Worm (Caenorhabditis elegans) whole organism, L4 larva: ENCODE results near the gene ZK154.6.

Experiments used
- F10B5.3 ChIP-seq: sonication (generic microtip); optimal IDR thresholded peaks from 2 replicates; lab custom pipeline; 2016; ENCODE audit warnings: mild to moderate bottlenecking, missing genetic modification characterization, missing compliant biosample characterization
- F37D6.2 ChIP-seq: sonication (generic microtip); optimal IDR thresholded peaks from 2 replicates; lab custom pipeline; 2016; ENCODE audit warnings: mild to moderate bottlenecking, missing genetic modification characterization, missing compliant biosample characterization
- T26A8.4 ChIP-seq: fragments of 200-800 bp; sonication (Bioruptor generic); IDR thresholded peaks from 2 replicates; pipeline ENCODE4 v1.3.6; 2022; ENCODE audit warnings: missing genetic modification characterization, missing compliant biosample characterization
- Y105C5A.15 ChIP-seq: fragments of 200-800 bp; sonication (Bioruptor generic); IDR thresholded peaks from 2 replicates; pipeline ENCODE4 v1.3.6; 2022; ENCODE audit warnings: missing genetic modification characterization, missing compliant biosample characterization
- ceh-20 ChIP-seq: fragments of 200-800 bp; sonication (Bioruptor generic); IDR thresholded peaks from 2 replicates; pipeline ENCODE4 v1.3.6; 2022; ENCODE audit warnings: missing genetic modification reagents, missing genetic modification characterization, missing compliant biosample characterization
- ceh-62 ChIP-seq: sonication (generic microtip); optimal IDR thresholded peaks from 2 replicates; lab custom pipeline; 2017; ENCODE audit warnings: missing biosample characterization, missing genetic modification characterization
- ctbp-1 ChIP-seq: fragments of 200-800 bp; sonication (Bioruptor generic); IDR thresholded peaks from 2 replicates; pipeline ENCODE4 v1.3.6; 2022; ENCODE audit warnings: missing genetic modification reagents, missing genetic modification characterization, missing compliant biosample characterization
- daf-16 ChIP-seq, 3 experiments: sonication (generic microtip); optimal IDR thresholded peaks; 2 replicates each; lab custom pipeline; 2016 to 2017; ENCODE audit warnings: missing genetic modification characterization in 3 of 3, missing genetic modification reagents in 3 of 3, mild to moderate bottlenecking in 2 of 3, missing compliant biosample characterization in 2 of 3, missing biosample characterization in 1 of 3, moderate library complexity in 1 of 3
- dmd-6 ChIP-seq: fragments of 200-800 bp; sonication (Bioruptor generic); IDR thresholded peaks from 2 replicates; pipeline ENCODE4 v1.3.6; 2022; ENCODE audit warnings: missing genetic modification reagents, missing genetic modification characterization, missing compliant biosample characterization
- dpl-1 ChIP-seq: fragments of 150-350 bp; optimal IDR thresholded peaks from 2 replicates; lab custom pipeline; 2014; ENCODE audit warnings: missing biosample characterization, missing genetic modification reagents, missing genetic modification characterization
- duxl-1 ChIP-seq: sonication (generic microtip); optimal IDR thresholded peaks from 2 replicates; lab custom pipeline; 2016; ENCODE audit warnings: mild to moderate bottlenecking, missing genetic modification characterization, moderate library complexity, missing compliant biosample characterization; ENCODE audit not compliant: poor library complexity
- dve-1 ChIP-seq: sonication (generic microtip); optimal IDR thresholded peaks from 2 replicates; lab custom pipeline; 2017; ENCODE audit warnings: antibody characterized with exemption, mild to moderate bottlenecking, missing genetic modification characterization, missing compliant biosample characterization; ENCODE audit not compliant: insufficient read depth
- egl-43 ChIP-seq: fragments of 200-800 bp; sonication (Bioruptor generic); IDR thresholded peaks from 2 replicates; pipeline ENCODE4 v1.3.6; 2022; ENCODE audit warnings: missing genetic modification reagents, missing genetic modification characterization, missing compliant biosample characterization
- fkh-10 ChIP-seq: fragments of 150-350 bp; optimal IDR thresholded peaks from 2 replicates; lab custom pipeline; 2014; ENCODE audit warnings: missing biosample characterization, missing genetic modification reagents, missing genetic modification characterization
- hlh-11 ChIP-seq: fragments of 200-800 bp; sonication (Bioruptor generic); optimal IDR thresholded peaks from 2 replicates; lab custom pipeline; 2018; ENCODE audit warnings: mild to moderate bottlenecking, missing genetic modification characterization, missing compliant biosample characterization
- hlh-30 ChIP-seq: sonication (generic microtip); optimal IDR thresholded peaks from 2 replicates; lab custom pipeline; 2017; ENCODE audit warnings: antibody characterized with exemption, mild to moderate bottlenecking, missing genetic modification characterization, missing compliant biosample characterization; ENCODE audit not compliant: insufficient read depth
- hmg-1.1 ChIP-seq: fragments of 200-800 bp; sonication (Bioruptor generic); IDR thresholded peaks from 2 replicates; pipeline ENCODE4 v1.3.6; 2022; ENCODE audit warnings: missing genetic modification reagents, missing genetic modification characterization, missing compliant biosample characterization
- jun-1 ChIP-seq: fragments of 150-350 bp; optimal IDR thresholded peaks from 2 replicates; lab custom pipeline; 2014; ENCODE audit warnings: missing biosample characterization, missing genetic modification reagents, missing genetic modification characterization
- lim-7 ChIP-seq: fragments of 200-800 bp; sonication (Bioruptor generic); IDR thresholded peaks from 2 replicates; pipeline ENCODE4 v1.3.6; 2022; ENCODE audit warnings: missing genetic modification characterization, missing compliant biosample characterization
- lin-13 ChIP-seq: fragments of 150-350 bp; optimal IDR thresholded peaks from 2 replicates; lab custom pipeline; 2014; ENCODE audit warnings: missing biosample characterization, missing genetic modification reagents, missing genetic modification characterization
- lir-3 ChIP-seq: sonication (generic microtip); optimal IDR thresholded peaks from 2 replicates; lab custom pipeline; 2016; ENCODE audit warnings: mild to moderate bottlenecking, missing genetic modification characterization, missing compliant biosample characterization
- lsy-2 ChIP-seq, 2 experiments: fragments of 150-350 bp in 1 of 2; sonication (generic microtip) in 1 of 2; optimal IDR thresholded peaks; 2 replicates each; lab custom pipeline; 2014 to 2017; ENCODE audit warnings: missing biosample characterization in 2 of 2, missing genetic modification characterization in 2 of 2
- mdl-1 ChIP-seq, 2 experiments: fragments of 150-350 bp in 1 of 2; sonication (generic microtip) in 1 of 2; optimal IDR thresholded peaks; 2 replicates each; lab custom pipeline; 2014 to 2017; ENCODE audit warnings: missing biosample characterization in 2 of 2, missing genetic modification characterization in 2 of 2
- mep-1 ChIP-seq: fragments of 150-350 bp; sonication (generic microtip); optimal IDR thresholded peaks from 3 replicates; lab custom pipeline; 2014; ENCODE audit warnings: missing biosample characterization, missing genetic modification characterization
- mes-2 ChIP-seq: sonication (generic microtip); optimal IDR thresholded peaks from 2 replicates; lab custom pipeline; 2016; ENCODE audit warnings: missing genotype, mild to moderate bottlenecking, missing genetic modification characterization, missing compliant biosample characterization; ENCODE audit not compliant: poor library complexity, severe bottlenecking
- mxl-3 ChIP-seq: fragments of 200-800 bp; sonication (Bioruptor generic); optimal IDR thresholded peaks from 2 replicates; lab custom pipeline; 2018; ENCODE audit warnings: mild to moderate bottlenecking, missing genetic modification characterization, missing compliant biosample characterization
- nhr-10 ChIP-seq: fragments of 150-350 bp; optimal IDR thresholded peaks from 2 replicates; lab custom pipeline; 2014; ENCODE audit warnings: missing biosample characterization, missing genetic modification characterization
- nhr-102 ChIP-seq: sonication (generic microtip); optimal IDR thresholded peaks from 2 replicates; lab custom pipeline; 2016; ENCODE audit warnings: mild to moderate bottlenecking, missing genetic modification characterization, moderate library complexity, missing compliant biosample characterization
- nhr-25 ChIP-seq: sonication (generic microtip); optimal IDR thresholded peaks from 2 replicates; lab custom pipeline; 2017; ENCODE audit warnings: missing genetic modification characterization, mild to moderate bottlenecking, missing compliant biosample characterization, antibody characterized with exemption, moderate library complexity, borderline replicate concordance; ENCODE audit not compliant: insufficient read depth
- nhr-28 ChIP-seq: fragments of 150-350 bp; optimal IDR thresholded peaks from 2 replicates; lab custom pipeline; 2014; ENCODE audit warnings: missing biosample characterization, missing genetic modification characterization
- nhr-6 ChIP-seq: fragments of 150-350 bp; optimal IDR thresholded peaks from 2 replicates; lab custom pipeline; 2014; ENCODE audit warnings: missing biosample characterization, missing genetic modification characterization
- nhr-77 ChIP-seq: fragments of 150-350 bp; optimal IDR thresholded peaks from 2 replicates; lab custom pipeline; 2014; ENCODE audit warnings: missing biosample characterization, missing genetic modification characterization
- pha-4 ChIP-seq, 2 experiments: fragments of 150-350 bp in 1 of 2; fragments of 200-800 bp in 1 of 2; sonication (Bioruptor generic) in 1 of 2; IDR thresholded peaks in 1 of 2; optimal IDR thresholded peaks in 1 of 2; 2 replicates each; pipeline versions ENCODE4 v1.3.6 to Lab custom; 2014 to 2022; ENCODE audit warnings: missing genetic modification characterization in 2 of 2, missing genetic modification reagents in 2 of 2, missing biosample characterization in 1 of 2, missing compliant biosample characterization in 1 of 2
- php-3 ChIP-seq: fragments of 200-800 bp; sonication (Bioruptor generic); IDR thresholded peaks from 2 replicates; pipeline ENCODE4 v1.3.6; 2022; ENCODE audit warnings: missing genetic modification reagents, missing genetic modification characterization, missing compliant biosample characterization
- rbr-2 ChIP-seq: sonication (generic microtip); optimal IDR thresholded peaks from 2 replicates; lab custom pipeline; 2016; ENCODE audit warnings: missing genotype, missing genetic modification characterization, missing compliant biosample characterization
- spr-1 ChIP-seq: sonication (generic microtip); optimal IDR thresholded peaks from 2 replicates; lab custom pipeline; 2016; ENCODE audit warnings: mild to moderate bottlenecking, missing genetic modification characterization, missing compliant biosample characterization
- spr-3 ChIP-seq: fragments of 200-800 bp; sonication (Bioruptor generic); optimal IDR thresholded peaks from 2 replicates; lab custom pipeline; 2018; ENCODE audit warnings: mild to moderate bottlenecking, missing genetic modification characterization, missing compliant biosample characterization
- tag-97 ChIP-seq: fragments of 200-800 bp; sonication (Bioruptor generic); IDR thresholded peaks from 2 replicates; pipeline ENCODE4 v1.3.6; 2022; ENCODE audit warnings: missing genetic modification characterization, missing compliant biosample characterization
- unc-62 ChIP-seq, 3 experiments: fragments of 150-350 bp in 1 of 3; sonication (generic microtip); optimal IDR thresholded peaks in 2 of 3; peaks in 1 of 3; 1 replicate in 1 of 3; 2 replicates in 2 of 3; lab custom pipeline; 2014 to 2017; ENCODE audit warnings: missing biosample characterization in 3 of 3, missing genetic modification characterization in 3 of 3, missing genetic modification reagents in 3 of 3, missing genotype in 1 of 3

Gene ZK154.6

ce11 chrX:7787885-7788353 lies 5.4 kb downstream of the ZK154.6 start, which contains the start of gene ZK154.5 (continued):
- peak; percentile 20 for TF ChIP-seq nhr-28
- TF ChIP-seq fkh-10 (GFP tag; lab: Kevin White, UChicago), result no peak
- TF ChIP-seq ceh-62 (tag; lab: Kevin White, UChicago), result no peak
- TF ChIP-seq nhr-102 (tag; lab: Kevin White, UChicago), result no peak
- TF ChIP-seq T26A8.4 (GFP tag; lab: Robert Waterston, UW), result peak; percentile 45; the same call in 1 of the 2 replicates
- TF ChIP-seq Y105C5A.15 (GFP tag; lab: Robert Waterston, UW), result no peak
- TF ChIP-seq mes-2 (tag; lab: Kevin White, UChicago), result peak; percentile 24
- TF ChIP-seq tag-97 (GFP tag; lab: Robert Waterston, UW), result no peak
- peak; percentile 43 for TF ChIP-seq mxl-3 (GFP tag; lab: Kevin White, UChicago)
- 0 out of 2 replicates have a peak, but pooled peaks have one; percentile 16 for TF ChIP-seq ctbp-1

ce11 chrX:7782389-7782788 lies 11.0 kb downstream of the ZK154.6 start, which contains the start of gene ZK154.4:
Gene ZK154.4 (minus strand): TSS chrX:7782415.
- TF ChIP-seq spr-3, result no peak
- TF ChIP-seq rbr-2 (tag; lab: Kevin White, UChicago), result peak; percentile 50
- no peak for TF ChIP-seq nhr-10 (tag; lab: Kevin White, UChicago)
- peak; percentile 60 for TF ChIP-seq nhr-6 (tag; lab: Kevin White, UChicago)
- peak; percentile 33; the same call in 1 of the 2 replicates for TF ChIP-seq egl-43 (GFP tag; lab: Robert Waterston, UW)
- TF ChIP-seq duxl-1 (tag; lab: Kevin White, UChicago), result no peak
- 0 out of 2 replicates have a peak, but pooled peaks have one; percentile 20 for TF ChIP-seq dmd-6 (GFP tag; lab: Robert Waterston, UW)
- TF ChIP-seq nhr-25 (tag; lab: Kevin White, UChicago), result no peak
- peak; percentile 55 for TF ChIP-seq hmg-1.1
- peak; percentile 44 for TF ChIP-seq hlh-11
- no peak for TF ChIP-seq php-3 (GFP tag; lab: Robert Waterston, UW)
- TF ChIP-seq dve-1 (tag; lab: Kevin White, UChicago), result peak; percentile 58
- no peak for TF ChIP-seq ceh-20 (GFP tag; lab: Robert Waterston, UW)
- TF ChIP-seq fkh-10 (GFP tag; lab: Kevin White, UChicago), result no peak
- peak; percentile 82 for TF ChIP-seq hlh-30
- peak; percentile 24 for TF ChIP-seq nhr-77 (tag; lab: Kevin White, UChicago)
- no peak for TF ChIP-seq F10B5.3
- no peak for TF ChIP-seq mdl-1 (tag; optimal IDR thresholded peaks at IDR 0.05; lab: Kevin White, UChicago)
- no peak for TF ChIP-seq spr-1
- TF ChIP-seq mep-1, result peak; percentile 60
- TF ChIP-seq daf-16 (GFP tag; optimal IDR thresholded peaks at IDR 0.05; lab: Kevin White, UChicago), result no peak
- TF ChIP-seq daf-16 (tag; optimal IDR thresholded peaks at IDR 0.05; lab: Kevin White, UChicago), result peak; percentile 23
- no peak for TF ChIP-seq F37D6.2 (tag; lab: Kevin White, UChicago)
- TF ChIP-seq lim-7, result no peak
- peak in 1 of 2 experiments; percentile 63 for TF ChIP-seq lsy-2 (tag; optimal IDR thresholded peaks at IDR 0.05; lab: Kevin White, UChicago)
- TF ChIP-seq dpl-1 (GFP tag; lab: Kevin White, UChicago), result peak; percentile 43
- TF ChIP-seq mes-2 (tag; lab: Kevin White, UChicago), result peak; percentile 64
- TF ChIP-seq unc-62 (GFP tag; optimal IDR thresholded peaks at IDR 0.05 in 1 of 2; lab: Kevin White, UChicago), result peak in 1 of 2 experiments; percentile 94
- no peak for TF ChIP-seq unc-62 (tag; optimal IDR thresholded peaks at IDR 0.05; lab: Kevin White, UChicago)
- no peak for TF ChIP-seq lin-13 (GFP tag; lab: Kevin White, UChicago)
- peak; percentile 34 for TF ChIP-seq jun-1 (tag; lab: Kevin White, UChicago)
- TF ChIP-seq pha-4 (GFP tag; IDR thresholded peaks at IDR 0.05; lab: Robert Waterston, UW), result no peak
- peak; percentile 87 for TF ChIP-seq pha-4 (tag; optimal IDR thresholded peaks at IDR 0.05; lab: Kevin White, UChicago)
- no peak for TF ChIP-seq lir-3 (tag; lab: Kevin White, UChicago)
